Fruit fly (Drosophila melanogaster) whole organism, prepupa: ENCODE results near the gene CG13008.

ENCODE experiments used
- Blimp-1 ChIP-seq: fragments of 200-800 bp; sonication (Bioruptor generic); optimal IDR thresholded peaks from 3 replicates; lab custom pipeline; 2017; ENCODE audit warnings: missing biosample characterization, missing genetic modification characterization, mild to moderate bottlenecking, moderate library complexity, missing genetic modification reagents
- CG10669 ChIP-seq: fragments of 200-800 bp; sonication (Bioruptor generic); optimal IDR thresholded peaks from 3 replicates; lab custom pipeline; 2018; ENCODE audit warnings: missing biosample characterization, mild to moderate bottlenecking, missing genetic modification characterization, moderate library complexity
- CG11294 ChIP-seq: fragments of 200-800 bp; sonication (Bioruptor generic); IDR thresholded peaks from 2 replicates; pipeline ENCODE4 v1.3.6; 2022; ENCODE audit warnings: missing biosample characterization, missing genetic modification characterization
- CG11762 ChIP-seq: fragments of 200-800 bp; sonication (Bioruptor generic); optimal IDR thresholded peaks from 3 replicates; lab custom pipeline; 2016; ENCODE audit warnings: missing biosample characterization, missing genetic modification characterization; ENCODE audit not compliant: insufficient read depth
- CG11902 ChIP-seq: fragments of 200-800 bp; sonication (Bioruptor generic); optimal IDR thresholded peaks from 3 replicates; lab custom pipeline; 2016; ENCODE audit warnings: missing biosample characterization, missing genetic modification characterization
- CG16779 ChIP-seq: fragments of 200-800 bp; sonication (Bioruptor generic); optimal IDR thresholded peaks from 3 replicates; lab custom pipeline; 2017; ENCODE audit warnings: missing biosample characterization, mild to moderate bottlenecking, missing genetic modification characterization
- CG3032 ChIP-seq: fragments of 200-800 bp; optimal IDR thresholded peaks from 2 replicates; lab custom pipeline; 2019; ENCODE audit warnings: missing biosample characterization, mild to moderate bottlenecking, missing genetic modification characterization, moderate library complexity
- CG31627 ChIP-seq: fragments of 200-800 bp; sonication (Bioruptor generic); optimal IDR thresholded peaks from 3 replicates; lab custom pipeline; 2016; ENCODE audit warnings: missing biosample characterization, missing genetic modification characterization
- CG32006 ChIP-seq: fragments of 200-800 bp; sonication (Bioruptor generic); optimal IDR thresholded peaks from 3 replicates; lab custom pipeline; 2017; ENCODE audit warnings: missing biosample characterization, mild to moderate bottlenecking, missing genetic modification characterization
- CG3919 ChIP-seq: fragments of 200-800 bp; sonication (Bioruptor generic); optimal IDR thresholded peaks from 3 replicates; lab custom pipeline; 2016; ENCODE audit warnings: missing biosample characterization, missing genetic modification characterization
- CG4318 ChIP-seq: fragments of 200-800 bp; sonication (Bioruptor generic); optimal IDR thresholded peaks from 3 replicates; lab custom pipeline; 2017; ENCODE audit warnings: missing biosample characterization, mild to moderate bottlenecking, missing genetic modification characterization
- CG6163 ChIP-seq: fragments of 200-800 bp; sonication (Bioruptor generic); IDR thresholded peaks from 3 replicates; pipeline ENCODE4 v1.3.6; 2022; ENCODE audit warnings: missing biosample characterization, missing genetic modification characterization
- CG6276 ChIP-seq: fragments of 200-800 bp; sonication (Bioruptor generic); optimal IDR thresholded peaks from 2 replicates; lab custom pipeline; 2017; ENCODE audit warnings: missing biosample characterization, mild to moderate bottlenecking, missing genetic modification characterization
- CG6792 ChIP-seq: fragments of 200-800 bp; sonication (Bioruptor generic); optimal IDR thresholded peaks from 3 replicates; lab custom pipeline; 2016; ENCODE audit warnings: missing biosample characterization, missing genetic modification characterization
- CG6808 ChIP-seq: fragments of 200-800 bp; sonication (Bioruptor generic); optimal IDR thresholded peaks from 3 replicates; lab custom pipeline; 2017; ENCODE audit warnings: missing biosample characterization, missing genetic modification characterization, mild to moderate bottlenecking, moderate library complexity, missing genetic modification reagents
- CG6854 ChIP-seq: fragments of 200-800 bp; sonication (Bioruptor generic); optimal IDR thresholded peaks from 2 replicates; lab custom pipeline; 2017; ENCODE audit warnings: missing biosample characterization, mild to moderate bottlenecking, missing genetic modification characterization
- CG8119 ChIP-seq: fragments of 200-800 bp; sonication (Bioruptor generic); IDR thresholded peaks from 3 replicates; pipeline ENCODE4 v1.3.6; 2022; ENCODE audit warnings: missing biosample characterization, missing genetic modification characterization
- CG8319 ChIP-seq: fragments of 200-800 bp; sonication (Bioruptor generic); optimal IDR thresholded peaks from 3 replicates; lab custom pipeline; 2016; ENCODE audit warnings: missing biosample characterization, missing genetic modification characterization
- CG8632 ChIP-seq: fragments of 200-800 bp; sonication (Bioruptor generic); optimal IDR thresholded peaks from 3 replicates; lab custom pipeline; 2016; ENCODE audit warnings: missing biosample characterization, missing genetic modification characterization
- Eip78C ChIP-seq: fragments of 200-800 bp; sonication (Bioruptor generic); peaks from one replicate; lab custom pipeline; 2016; ENCODE audit warnings: missing biosample characterization, missing genetic modification characterization
- Eip93F ChIP-seq: fragments of 200-800 bp; sonication (Bioruptor generic); optimal IDR thresholded peaks from 2 replicates; lab custom pipeline; 2016; ENCODE audit warnings: missing biosample characterization, mild to moderate bottlenecking, missing genetic modification characterization
- Ets21C ChIP-seq: fragments of 200-800 bp; sonication (Bioruptor generic); optimal IDR thresholded peaks from 3 replicates; lab custom pipeline; 2016; ENCODE audit warnings: missing biosample characterization, missing genetic modification characterization
- Ets96B ChIP-seq: fragments of 200-800 bp; optimal IDR thresholded peaks from 2 replicates; lab custom pipeline; 2019; ENCODE audit warnings: missing biosample characterization, mild to moderate bottlenecking, missing genetic modification characterization, moderate library complexity
- Gug ChIP-seq: fragments of 200-800 bp; sonication (Bioruptor generic); IDR thresholded peaks from 2 replicates; pipeline ENCODE4 v1.3.6; 2022; ENCODE audit warnings: missing biosample characterization, missing genetic modification characterization
- Hr38 ChIP-seq: sonication (Bioruptor generic); optimal IDR thresholded peaks from 2 replicates; lab custom pipeline; 2016; ENCODE audit warnings: missing biosample characterization, missing genetic modification characterization
- Hr39 ChIP-seq: fragments of 200-800 bp; sonication (Bioruptor generic); optimal IDR thresholded peaks from 2 replicates; lab custom pipeline; 2016; ENCODE audit warnings: missing biosample characterization, missing genetic modification characterization
- Lpt ChIP-seq: fragments of 200-800 bp; sonication (Bioruptor generic); optimal IDR thresholded peaks from 3 replicates; lab custom pipeline; 2016; ENCODE audit warnings: missing biosample characterization, missing genetic modification characterization
- Met ChIP-seq: fragments of 200-800 bp; sonication (Bioruptor generic); optimal IDR thresholded peaks from 3 replicates; lab custom pipeline; 2016; ENCODE audit warnings: missing biosample characterization, missing genetic modification characterization
- OdsH ChIP-seq: fragments of 200-800 bp; sonication (Bioruptor generic); optimal IDR thresholded peaks from 3 replicates; lab custom pipeline; 2016; ENCODE audit warnings: missing biosample characterization, missing genetic modification characterization
- Sox102F ChIP-seq: fragments of 200-800 bp; sonication (Bioruptor generic); optimal IDR thresholded peaks from 2 replicates; lab custom pipeline; 2016; ENCODE audit warnings: missing biosample characterization, mild to moderate bottlenecking, missing genetic modification characterization
- Sox14 ChIP-seq: fragments of 200-800 bp; sonication (Bioruptor generic); optimal IDR thresholded peaks from 3 replicates; lab custom pipeline; 2016; ENCODE audit warnings: missing biosample characterization, missing genetic modification characterization
- Sox15 ChIP-seq: fragments of 200-800 bp; sonication (Bioruptor generic); optimal IDR thresholded peaks from 3 replicates; lab custom pipeline; 2016; ENCODE audit warnings: missing biosample characterization, missing genetic modification characterization
- achi ChIP-seq: fragments of 200-800 bp; sonication (Bioruptor generic); optimal IDR thresholded peaks from 3 replicates; lab custom pipeline; 2016; ENCODE audit warnings: missing biosample characterization, missing genetic modification characterization
- cyc ChIP-seq: fragments of 200-800 bp; sonication (Bioruptor generic); optimal IDR thresholded peaks from 3 replicates; lab custom pipeline; 2016; ENCODE audit warnings: missing biosample characterization, missing genetic modification characterization
- dac ChIP-seq: fragments of 200-800 bp; sonication (Bioruptor generic); optimal IDR thresholded peaks from 2 replicates; lab custom pipeline; 2017; ENCODE audit warnings: missing biosample characterization, mild to moderate bottlenecking, missing genetic modification characterization
- fd59A ChIP-seq: fragments of 200-800 bp; sonication (Bioruptor generic); optimal IDR thresholded peaks from 2 replicates; lab custom pipeline; 2017; ENCODE audit warnings: missing biosample characterization, mild to moderate bottlenecking, missing genetic modification characterization, missing genetic modification reagents
- fd85E ChIP-seq: fragments of 200-800 bp; sonication (Bioruptor generic); optimal IDR thresholded peaks from 3 replicates; lab custom pipeline; 2016; ENCODE audit warnings: missing biosample characterization, missing genetic modification characterization
- fkh ChIP-seq: fragments of 200-800 bp; sonication (Bioruptor generic); optimal IDR thresholded peaks from 3 replicates; lab custom pipeline; 2017; ENCODE audit warnings: missing biosample characterization, mild to moderate bottlenecking, missing genetic modification characterization, moderate library complexity
- lz ChIP-seq: fragments of 200-800 bp; sonication (Bioruptor generic); optimal IDR thresholded peaks from 3 replicates; lab custom pipeline; 2016; ENCODE audit warnings: missing biosample characterization, missing genetic modification characterization
- net ChIP-seq: fragments of 200-800 bp; sonication (Bioruptor generic); optimal IDR thresholded peaks from 3 replicates; lab custom pipeline; 2016; ENCODE audit warnings: missing biosample characterization, missing genetic modification characterization
- salr ChIP-seq, 2 experiments: fragments of 200-800 bp; sonication (Bioruptor generic); optimal IDR thresholded peaks; 3 replicates each; lab custom pipeline; 2016 to 2018; ENCODE audit warnings: missing biosample characterization in 2 of 2, missing genetic modification characterization in 2 of 2, mild to moderate bottlenecking in 1 of 2
- spab ChIP-seq: fragments of 200-800 bp; sonication (Bioruptor generic); optimal IDR thresholded peaks from 2 replicates; lab custom pipeline; 2017; ENCODE audit warnings: missing biosample characterization, mild to moderate bottlenecking, missing genetic modification characterization, missing genetic modification reagents
- ss ChIP-seq, 2 experiments: fragments of 200-800 bp; sonication (Bioruptor generic); optimal IDR thresholded peaks; 2 replicates in 1 of 2; 3 replicates in 1 of 2; lab custom pipeline; 2017 to 2018; ENCODE audit warnings: mild to moderate bottlenecking in 2 of 2, missing biosample characterization in 2 of 2, missing genetic modification characterization in 2 of 2, moderate library complexity in 1 of 2
- svp ChIP-seq: fragments of 200-800 bp; sonication (Bioruptor generic); peaks from one replicate; lab custom pipeline; 2016; ENCODE audit warnings: missing biosample characterization, missing genetic modification characterization
- topi ChIP-seq: fragments of 200-800 bp; sonication (Bioruptor generic); optimal IDR thresholded peaks from 3 replicates; lab custom pipeline; 2016; ENCODE audit warnings: missing biosample characterization, missing genetic modification characterization

The CG13008 gene

DNA sequence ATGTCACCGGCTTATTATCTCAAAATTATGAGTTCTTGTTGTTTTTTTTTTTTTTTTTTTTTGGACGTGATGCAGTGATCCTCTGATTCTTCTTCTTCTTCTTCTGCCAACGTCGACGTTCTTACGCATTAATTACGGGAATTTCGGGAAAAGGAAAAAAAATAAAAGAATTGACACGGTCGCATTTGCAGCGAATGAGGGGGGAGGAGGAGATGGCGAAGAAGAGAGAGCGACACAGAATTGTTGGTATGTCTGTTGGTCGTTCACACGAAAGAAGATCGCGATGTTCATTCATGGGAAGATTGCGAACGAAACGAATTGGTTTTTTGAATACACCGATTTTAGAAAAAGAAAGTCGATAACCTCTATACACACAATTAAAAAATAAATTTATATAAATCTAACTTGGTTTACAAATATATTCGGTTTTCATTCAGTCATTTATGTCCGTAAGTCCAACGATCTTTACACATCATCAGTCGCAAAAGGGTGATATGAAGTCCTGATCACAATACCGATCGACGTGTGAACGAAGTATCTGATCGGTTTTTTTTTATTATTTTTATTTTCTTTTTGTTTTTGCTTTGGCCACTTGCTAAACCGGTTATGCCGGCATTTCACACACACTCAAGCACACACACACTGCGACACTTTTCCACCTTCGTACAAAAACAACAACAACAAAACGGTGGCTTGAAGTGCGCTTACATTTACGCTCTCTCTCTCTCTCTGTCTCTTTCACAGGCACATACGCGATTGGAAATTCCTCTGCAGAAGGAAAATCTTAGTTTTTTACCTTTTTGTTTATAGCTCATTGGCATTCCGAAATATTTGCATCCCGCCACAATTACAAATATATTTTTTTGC is 39.8 kb downstream of the CG13008 start (continued):
- TF ChIP-seq svp (peak; percentile 90), lz (peak; percentile 87), CG8319 (GFP tag; lab: Kevin White, UChicago) (peak; percentile 63), fd85E (GFP tag; lab: Kevin White, UChicago) (peak; percentile 62), fd59A (GFP tag; lab: Kevin White, UChicago) (peak; percentile 85), salr (GFP tag; optimal IDR thresholded peaks at IDR 0.05; lab: Kevin White, UChicago) (peak; percentile 64 to 89), Lpt (GFP tag; lab: Kevin White, UChicago) (peak; percentile 91), OdsH (peak; percentile 84), CG10669 (peak; percentile 82), topi (GFP tag; lab: Kevin White, UChicago) (peak; percentile 89), CG6792 (GFP tag; lab: Kevin White, UChicago) (peak; percentile 84), Met (peak; percentile 85), Blimp-1 (GFP tag; lab: Kevin White, UChicago) (peak; percentile 78), Sox102F (GFP tag; lab: Kevin White, UChicago) (peak; percentile 88), spab (GFP tag; lab: Kevin White, UChicago) (peak; percentile 91), Sox15 (peak; percentile 61), CG6808 (GFP tag; lab: Kevin White, UChicago) (peak; percentile 96), Gug (GFP tag; lab: Robert Waterston, UW) (peak; percentile 64), CG6854 (peak; percentile 91), Sox14 (GFP tag; lab: Kevin White, UChicago) (peak; percentile 71), CG8119 (GFP tag; lab: Robert Waterston, UW) (peak; percentile 93), cyc (GFP tag; lab: Kevin White, UChicago) (peak; percentile 66), CG3032 (tag; lab: Kevin White, UChicago) (peak; percentile 91), CG6276 (peak; percentile 93), achi (GFP tag; lab: Kevin White, UChicago) (peak; percentile 85), fkh (peak; percentile 1), Ets21C (peak; percentile 60), net (GFP tag; lab: Kevin White, UChicago) (peak; percentile 91), CG4318 (GFP tag; lab: Kevin White, UChicago) (peak; percentile 61)

DNA sequence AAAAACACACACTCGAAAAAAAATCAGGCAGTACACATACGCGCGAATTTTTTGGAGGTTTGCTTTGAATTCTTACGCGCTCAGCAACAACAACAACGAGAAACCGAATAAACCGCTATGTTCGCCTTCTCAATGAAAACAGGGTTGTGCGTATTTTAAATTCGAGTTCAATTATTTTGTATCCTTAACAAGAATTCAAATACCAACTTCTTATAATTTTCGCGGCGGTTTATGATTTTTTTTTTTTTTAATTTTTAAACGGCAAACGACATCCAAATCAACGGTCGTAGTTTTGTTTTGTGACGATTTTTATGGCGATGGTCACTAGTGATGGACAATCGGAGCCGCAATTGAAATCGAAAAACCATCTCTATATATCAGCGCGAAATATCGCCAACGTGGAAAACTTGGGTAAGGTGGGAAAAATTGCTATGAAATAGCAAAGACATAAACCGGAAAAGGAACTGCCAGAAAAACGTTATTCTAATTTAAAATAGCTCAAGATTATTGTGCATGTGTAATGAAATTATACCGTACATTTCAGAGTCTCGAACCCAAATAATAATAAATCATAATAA is 40.6 kb downstream of the CG13008 start, which contains the start of gene goe:
Gene goe, minus strand, starts transcription at position 332 of the 578 bp plus-strand sequence.
- TF ChIP-seq CG11762 (GFP tag; lab: Kevin White, UChicago) (no peak), CG11902 (GFP tag; lab: Kevin White, UChicago) (peak; percentile 27), Ets96B (tag; lab: Kevin White, UChicago) (no peak), Eip93F (no peak), fd85E (GFP tag; lab: Kevin White, UChicago) (no peak), CG11294 (GFP tag; lab: Robert Waterston, UW) (0 out of 2 replicates have a peak, but pooled peaks have one; percentile 21), lz (peak; percentile 81), CG6808 (GFP tag; lab: Kevin White, UChicago) (no peak), CG16779 (tag; lab: Kevin White, UChicago) (no peak), Eip78C (GFP tag; lab: Kevin White, UChicago) (peak; percentile 83), CG6163 (peak; percentile 78), Hr39 (GFP tag; lab: Kevin White, UChicago) (peak; percentile 81), dac (GFP tag; lab: Kevin White, UChicago) (peak; percentile 27), CG10669 (no peak), CG8119 (GFP tag; lab: Robert Waterston, UW) (no peak), CG32006 (GFP tag; lab: Kevin White, UChicago) (peak; percentile 15), Gug (GFP tag; lab: Robert Waterston, UW) (peak; percentile 27; the same call in 1 of the 2 replicates), CG31627 (peak; percentile 80), Sox102F (GFP tag; lab: Kevin White, UChicago) (peak; percentile 32), salr (GFP tag; optimal IDR thresholded peaks at IDR 0.05; lab: Kevin White, UChicago) (peak in 1 of 2 experiments; percentile 8), CG3919 (GFP tag; lab: Kevin White, UChicago) (peak; percentile 43), net (GFP tag; lab: Kevin White, UChicago) (peak; percentile 1), ss (GFP tag; optimal IDR thresholded peaks at IDR 0.05; lab: Kevin White, UChicago) (peak in 1 of 2 experiments; percentile 35), svp (peak; percentile 80), Hr38 (GFP tag; lab: Kevin White, UChicago) (no peak), CG8632 (GFP tag; lab: Kevin White, UChicago) (peak; percentile 39), Met (peak; percentile 68), fkh (no peak), Blimp-1 (GFP tag; lab: Kevin White, UChicago) (no peak), CG6276 (no peak), OdsH (peak; percentile 60), Sox14 (GFP tag; lab: Kevin White, UChicago) (peak; percentile 68), Ets21C (peak; percentile 67)
